Fruit fly (Drosophila melanogaster): ENCODE results near the gene Act5C.

The Act5C gene

dm6 chrX:5896809-5897700 lies 3.6 kb upstream of the Act5C start (continued):
- no peak for TF ChIP-seq NC2β (GFP tag; optimal IDR thresholded peaks at IDR 0.05)
- TF ChIP-seq tup (GFP tag; optimal IDR thresholded peaks at IDR 0.05) = no peak
- TF ChIP-seq cas (GFP tag; IDR thresholded peaks at IDR 0.05) = no peak
- peak; percentile 52 for TF ChIP-seq sisA (GFP tag; IDR thresholded peaks at IDR 0.05)
- TF ChIP-seq ara (GFP tag; IDR thresholded peaks at IDR 0.05) = peak; percentile 44; the same call in 1 of the 2 replicates
- no peak for TF ChIP-seq Nf-YA (GFP tag; IDR thresholded peaks at IDR 0.05)
- TF ChIP-seq slbo (GFP tag; IDR thresholded peaks at IDR 0.05) = peak; percentile 39; the same call in 1 of the 2 replicates
- no peak for TF ChIP-seq Adf1 (GFP tag; IDR thresholded peaks at IDR 0.05)
- no peak for TF ChIP-seq CG9609 (GFP tag; optimal IDR thresholded peaks at IDR 0.05)
- no peak for TF ChIP-seq tll (GFP tag; optimal IDR thresholded peaks at IDR 0.05)
- TF ChIP-seq Blimp-1 (GFP tag; optimal IDR thresholded peaks at IDR 0.05) = peak; percentile 29
- TF ChIP-seq CG18262 (tag; optimal IDR thresholded peaks at IDR 0.05) = peak; percentile 3
- peak; percentile 12 for TF ChIP-seq CG10267 (tag; optimal IDR thresholded peaks at IDR 0.05)
- TF ChIP-seq Xrp1 (GFP tag; IDR thresholded peaks at IDR 0.05) = peak; percentile 33; the same call in 1 of the 2 replicates
- TF ChIP-seq Bgb (GFP tag; IDR thresholded peaks at IDR 0.05; ENCODE audit: partially characterized antibody) = no peak
- peak; percentile 75 for TF ChIP-seq Ets65A (GFP tag)
- peak; percentile 35 for TF ChIP-seq Hsf (GFP tag; optimal IDR thresholded peaks at IDR 0.05)
- TF ChIP-seq br (optimal IDR thresholded peaks at IDR 0.05) = no peak
- no peak for TF ChIP-seq ash1 (GFP tag; optimal IDR thresholded peaks at IDR 0.05)
- TF ChIP-seq lmd (GFP tag; IDR thresholded peaks at IDR 0.05) = peak; percentile 50
- TF ChIP-seq sim (GFP tag; IDR thresholded peaks at IDR 0.05) = no peak
- no peak for TF ChIP-seq CG14710 (tag; optimal IDR thresholded peaks at IDR 0.05)
- peak; percentile 33 for TF ChIP-seq CG8388 (GFP tag; optimal IDR thresholded peaks at IDR 0.05)
- no peak for TF ChIP-seq CG10274 (GFP tag; optimal IDR thresholded peaks at IDR 0.05)
- TF ChIP-seq sna (GFP tag; IDR thresholded peaks at IDR 0.05; ENCODE audit: partially characterized antibody) = no peak
- TF ChIP-seq CG18619 (GFP tag; optimal IDR thresholded peaks at IDR 0.05) = no peak
- TF ChIP-seq grau (tag; optimal IDR thresholded peaks at IDR 0.05) = no peak
- no peak for TF ChIP-seq CG1233 (GFP tag; optimal IDR thresholded peaks at IDR 0.05)
- no peak for TF ChIP-seq Poxn (GFP tag; IDR thresholded peaks at IDR 0.05)
- peak; percentile 81 for TF ChIP-seq ci (GFP tag; IDR thresholded peaks at IDR 0.05)
- no peak for TF ChIP-seq lov (optimal IDR thresholded peaks at IDR 0.05)
- no peak for TF ChIP-seq lov (GFP tag; IDR thresholded peaks at IDR 0.05)
- TF ChIP-seq fd64A (GFP tag; optimal IDR thresholded peaks at IDR 0.05) = no peak
- no peak for TF ChIP-seq CG30020 (tag; optimal IDR thresholded peaks at IDR 0.05)
- TF ChIP-seq nerfin-2 (GFP tag; IDR thresholded peaks at IDR 0.05; ENCODE audit: partially characterized antibody) = no peak
- peak; percentile 36 for TF ChIP-seq Xbp1 (GFP tag; optimal IDR thresholded peaks at IDR 0.05)
- peak; percentile 34 for TF ChIP-seq az2 (GFP tag; optimal IDR thresholded peaks at IDR 0.05)
- TF ChIP-seq Awh (GFP tag; IDR thresholded peaks at IDR 0.05) = 0 out of 2 replicates have a peak, but pooled peaks have one; percentile 28
- no peak for TF ChIP-seq onecut (GFP tag; IDR thresholded peaks at IDR 0.05)
- peak; percentile 13 for TF ChIP-seq CG12155 (GFP tag; optimal IDR thresholded peaks at IDR 0.05)

Data from whole organism, embryonic.